Fruit fly (Drosophila melanogaster) whole organism, prepupa: ENCODE measurements around the gene CG4483.

Source experiments
- CG10631 ChIP-seq: fragments of 200-800 bp; sonication (Bioruptor generic); optimal IDR thresholded peaks from 2 replicates; lab custom pipeline; 2016; ENCODE audit warnings: missing biosample characterization, missing genetic modification characterization
- CG10669 ChIP-seq: fragments of 200-800 bp; sonication (Bioruptor generic); optimal IDR thresholded peaks from 3 replicates; lab custom pipeline; 2018; ENCODE audit warnings: missing biosample characterization, mild to moderate bottlenecking, missing genetic modification characterization, moderate library complexity
- CG11294 ChIP-seq: fragments of 200-800 bp; sonication (Bioruptor generic); IDR thresholded peaks from 2 replicates; pipeline ENCODE4 v1.3.6; 2022; ENCODE audit warnings: missing biosample characterization, missing genetic modification characterization
- CG15336 ChIP-seq: fragments of 200-800 bp; sonication (Bioruptor generic); IDR thresholded peaks from 2 replicates; pipeline ENCODE4 v1.3.6; 2022; ENCODE audit warnings: missing biosample characterization, missing genetic modification characterization
- CG3032 ChIP-seq: fragments of 200-800 bp; optimal IDR thresholded peaks from 2 replicates; lab custom pipeline; 2019; ENCODE audit warnings: missing biosample characterization, mild to moderate bottlenecking, missing genetic modification characterization, moderate library complexity
- CG32006 ChIP-seq: fragments of 200-800 bp; sonication (Bioruptor generic); optimal IDR thresholded peaks from 3 replicates; lab custom pipeline; 2017; ENCODE audit warnings: missing biosample characterization, mild to moderate bottlenecking, missing genetic modification characterization
- CG34406 ChIP-seq: fragments of 200-800 bp; sonication (Bioruptor generic); optimal IDR thresholded peaks from 3 replicates; lab custom pipeline; 2016; ENCODE audit warnings: missing biosample characterization, missing genetic modification characterization
- CG4318 ChIP-seq: fragments of 200-800 bp; sonication (Bioruptor generic); optimal IDR thresholded peaks from 3 replicates; lab custom pipeline; 2017; ENCODE audit warnings: missing biosample characterization, mild to moderate bottlenecking, missing genetic modification characterization
- CG6276 ChIP-seq: fragments of 200-800 bp; sonication (Bioruptor generic); optimal IDR thresholded peaks from 2 replicates; lab custom pipeline; 2017; ENCODE audit warnings: missing biosample characterization, mild to moderate bottlenecking, missing genetic modification characterization
- CG6792 ChIP-seq: fragments of 200-800 bp; sonication (Bioruptor generic); optimal IDR thresholded peaks from 3 replicates; lab custom pipeline; 2016; ENCODE audit warnings: missing biosample characterization, missing genetic modification characterization
- CG6854 ChIP-seq: fragments of 200-800 bp; sonication (Bioruptor generic); optimal IDR thresholded peaks from 2 replicates; lab custom pipeline; 2017; ENCODE audit warnings: missing biosample characterization, mild to moderate bottlenecking, missing genetic modification characterization
- CG8119 ChIP-seq: fragments of 200-800 bp; sonication (Bioruptor generic); IDR thresholded peaks from 3 replicates; pipeline ENCODE4 v1.3.6; 2022; ENCODE audit warnings: missing biosample characterization, missing genetic modification characterization
- CG8319 ChIP-seq: fragments of 200-800 bp; sonication (Bioruptor generic); optimal IDR thresholded peaks from 3 replicates; lab custom pipeline; 2016; ENCODE audit warnings: missing biosample characterization, missing genetic modification characterization
- CG9139 ChIP-seq: fragments of 200-800 bp; sonication (Bioruptor generic); optimal IDR thresholded peaks from 3 replicates; lab custom pipeline; 2017; ENCODE audit warnings: missing biosample characterization, mild to moderate bottlenecking, missing genetic modification characterization
- Eip78C ChIP-seq: fragments of 200-800 bp; sonication (Bioruptor generic); peaks from one replicate; lab custom pipeline; 2016; ENCODE audit warnings: missing biosample characterization, missing genetic modification characterization
- Eip93F ChIP-seq: fragments of 200-800 bp; sonication (Bioruptor generic); optimal IDR thresholded peaks from 2 replicates; lab custom pipeline; 2016; ENCODE audit warnings: missing biosample characterization, mild to moderate bottlenecking, missing genetic modification characterization
- Ets21C ChIP-seq: fragments of 200-800 bp; sonication (Bioruptor generic); optimal IDR thresholded peaks from 3 replicates; lab custom pipeline; 2016; ENCODE audit warnings: missing biosample characterization, missing genetic modification characterization
- Ets96B ChIP-seq: fragments of 200-800 bp; optimal IDR thresholded peaks from 2 replicates; lab custom pipeline; 2019; ENCODE audit warnings: missing biosample characterization, mild to moderate bottlenecking, missing genetic modification characterization, moderate library complexity
- Gug ChIP-seq: fragments of 200-800 bp; sonication (Bioruptor generic); IDR thresholded peaks from 2 replicates; pipeline ENCODE4 v1.3.6; 2022; ENCODE audit warnings: missing biosample characterization, missing genetic modification characterization
- Hr39 ChIP-seq: fragments of 200-800 bp; sonication (Bioruptor generic); optimal IDR thresholded peaks from 2 replicates; lab custom pipeline; 2016; ENCODE audit warnings: missing biosample characterization, missing genetic modification characterization
- Lpt ChIP-seq: fragments of 200-800 bp; sonication (Bioruptor generic); optimal IDR thresholded peaks from 3 replicates; lab custom pipeline; 2016; ENCODE audit warnings: missing biosample characterization, missing genetic modification characterization
- OdsH ChIP-seq: fragments of 200-800 bp; sonication (Bioruptor generic); optimal IDR thresholded peaks from 3 replicates; lab custom pipeline; 2016; ENCODE audit warnings: missing biosample characterization, missing genetic modification characterization
- Smox ChIP-seq: fragments of 200-800 bp; sonication (Bioruptor generic); optimal IDR thresholded peaks from 3 replicates; lab custom pipeline; 2016; ENCODE audit warnings: missing biosample characterization, missing genetic modification characterization
- Sox102F ChIP-seq: fragments of 200-800 bp; sonication (Bioruptor generic); optimal IDR thresholded peaks from 2 replicates; lab custom pipeline; 2016; ENCODE audit warnings: missing biosample characterization, mild to moderate bottlenecking, missing genetic modification characterization
- Sox14 ChIP-seq: fragments of 200-800 bp; sonication (Bioruptor generic); optimal IDR thresholded peaks from 3 replicates; lab custom pipeline; 2016; ENCODE audit warnings: missing biosample characterization, missing genetic modification characterization
- Sox15 ChIP-seq: fragments of 200-800 bp; sonication (Bioruptor generic); optimal IDR thresholded peaks from 3 replicates; lab custom pipeline; 2016; ENCODE audit warnings: missing biosample characterization, missing genetic modification characterization
- cyc ChIP-seq: fragments of 200-800 bp; sonication (Bioruptor generic); optimal IDR thresholded peaks from 3 replicates; lab custom pipeline; 2016; ENCODE audit warnings: missing biosample characterization, missing genetic modification characterization
- dac ChIP-seq: fragments of 200-800 bp; sonication (Bioruptor generic); optimal IDR thresholded peaks from 2 replicates; lab custom pipeline; 2017; ENCODE audit warnings: missing biosample characterization, mild to moderate bottlenecking, missing genetic modification characterization
- dsx ChIP-seq: fragments of 200-800 bp; optimal IDR thresholded peaks from 3 replicates; lab custom pipeline; 2019; ENCODE audit warnings: missing biosample characterization, mild to moderate bottlenecking, missing genetic modification characterization, moderate library complexity; ENCODE audit not compliant: poor library complexity, severe bottlenecking
- eg ChIP-seq: fragments of 200-800 bp; sonication (Bioruptor generic); IDR thresholded peaks from 3 replicates; pipeline ENCODE4 v1.3.6; 2022; ENCODE audit warnings: missing biosample characterization, missing genetic modification characterization
- pdm3 ChIP-seq: fragments of 200-800 bp; sonication (Bioruptor generic); optimal IDR thresholded peaks from 3 replicates; lab custom pipeline; 2016; ENCODE audit warnings: missing biosample characterization, missing genetic modification characterization
- salr ChIP-seq, 2 experiments: fragments of 200-800 bp; sonication (Bioruptor generic); optimal IDR thresholded peaks; 3 replicates each; lab custom pipeline; 2016 to 2018; ENCODE audit warnings: missing biosample characterization in 2 of 2, missing genetic modification characterization in 2 of 2, mild to moderate bottlenecking in 1 of 2
- spab ChIP-seq: fragments of 200-800 bp; sonication (Bioruptor generic); optimal IDR thresholded peaks from 2 replicates; lab custom pipeline; 2017; ENCODE audit warnings: missing biosample characterization, mild to moderate bottlenecking, missing genetic modification characterization, missing genetic modification reagents
- svp ChIP-seq: fragments of 200-800 bp; sonication (Bioruptor generic); peaks from one replicate; lab custom pipeline; 2016; ENCODE audit warnings: missing biosample characterization, missing genetic modification characterization
- topi ChIP-seq: fragments of 200-800 bp; sonication (Bioruptor generic); optimal IDR thresholded peaks from 3 replicates; lab custom pipeline; 2016; ENCODE audit warnings: missing biosample characterization, missing genetic modification characterization
- vri ChIP-seq: fragments of 200-800 bp; sonication (Bioruptor generic); optimal IDR thresholded peaks from 3 replicates; lab custom pipeline; 2016; ENCODE audit warnings: missing biosample characterization, mild to moderate bottlenecking, missing genetic modification characterization

CG4483 gene

dm6 chr3L:9208704-9209405, 27.6 kb downstream of the CG4483 start, which contains the start of gene Slc45-1 (continued):
- TF ChIP-seq CG6792 (peak; percentile 26), CG15336 (GFP tag; lab: Robert Waterston, UW) (peak; percentile 75), CG6854 (GFP tag; lab: Kevin White, UChicago) (no peak), Sox102F (GFP tag; lab: Kevin White, UChicago) (no peak), pdm3 (peak; percentile 15), cyc (GFP tag; lab: Kevin White, UChicago) (no peak), CG32006 (peak; percentile 83), dac (GFP tag; lab: Kevin White, UChicago) (no peak), CG10669 (GFP tag; lab: Kevin White, UChicago) (peak; percentile 37), CG9139 (GFP tag; lab: Kevin White, UChicago) (peak; percentile 4), CG3032 (tag; lab: Kevin White, UChicago) (no peak), Lpt (GFP tag; lab: Kevin White, UChicago) (peak; percentile 43), CG11294 (GFP tag; lab: Robert Waterston, UW) (no peak; the same call in 1 of the 2 replicates), salr (GFP tag; optimal IDR thresholded peaks at IDR 0.05; lab: Kevin White, UChicago) (peak in 1 of 2 experiments; percentile 74), CG4318 (GFP tag; lab: Kevin White, UChicago) (peak; percentile 68), Sox14 (GFP tag; lab: Kevin White, UChicago) (peak; percentile 59), CG10631 (GFP tag; lab: Kevin White, UChicago) (peak; percentile 77), CG8319 (GFP tag; lab: Kevin White, UChicago) (peak; percentile 8), OdsH (peak; percentile 58), Smox (GFP tag; lab: Kevin White, UChicago) (no peak), spab (GFP tag; lab: Kevin White, UChicago) (peak; percentile 17), CG6276 (GFP tag; lab: Kevin White, UChicago) (peak; percentile 64), Ets96B (tag; lab: Kevin White, UChicago) (peak; percentile 59), Eip78C (GFP tag; lab: Kevin White, UChicago) (peak; percentile 77), Hr39 (GFP tag; lab: Kevin White, UChicago) (no peak), Gug (GFP tag; lab: Robert Waterston, UW) (peak; percentile 44; the same call in 1 of the 2 replicates), CG8119 (GFP tag; lab: Robert Waterston, UW) (peak; percentile 73), topi (GFP tag; lab: Kevin White, UChicago) (no peak)

dm6 chr3L:9193003-9193402, 43.4 kb downstream of the CG4483 start:
- TF ChIP-seq pdm3 (no peak), Hr39 (GFP tag; lab: Kevin White, UChicago) (no peak), Ets21C (GFP tag; lab: Kevin White, UChicago) (no peak), CG32006 (peak; percentile 19), dsx (GFP tag; lab: Kevin White, UChicago) (no peak), svp (GFP tag; lab: Kevin White, UChicago) (peak; percentile 53), Eip78C (GFP tag; lab: Kevin White, UChicago) (peak; percentile 50), topi (GFP tag; lab: Kevin White, UChicago) (no peak), vri (no peak), CG34406 (GFP tag; lab: Kevin White, UChicago) (no peak), CG10669 (GFP tag; lab: Kevin White, UChicago) (peak; percentile 19), eg (GFP tag; lab: Robert Waterston, UW) (no peak), Eip93F (no peak), Ets96B (tag; lab: Kevin White, UChicago) (peak; percentile 2), CG6792 (no peak), Lpt (GFP tag; lab: Kevin White, UChicago) (no peak), Gug (GFP tag; lab: Robert Waterston, UW) (no peak)

dm6 chr3L:9188622-9189021, 47.8 kb downstream of the CG4483 start:
- no peak for TF ChIP-seq Sox15 (GFP tag; lab: Kevin White, UChicago)
- TF ChIP-seq, all 60 proteins: peak for 0
